Worm (Caenorhabditis elegans) whole organism, young adult: ENCODE data around the gene epic-2.

Source experiments
- F57C9.4 ChIP-seq: sonication (generic microtip); optimal IDR thresholded peaks from 2 replicates; lab custom pipeline; 2017; ENCODE audit warnings: mild to moderate bottlenecking, missing genetic modification characterization, missing compliant biosample characterization
- Y79H2A.3 ChIP-seq: fragments of 200-800 bp; sonication (Bioruptor generic); conservative IDR thresholded peaks from 2 replicates; pipeline ENCODE4 v1.3.6; 2022; ENCODE audit warnings: missing genetic modification reagents, missing genetic modification characterization, missing compliant biosample characterization
- ama-1 ChIP-seq, 3 experiments: fragments of 150-350 bp in 1 of 3; sonication (generic microtip) in 2 of 3; optimal IDR thresholded peaks; 2 replicates each; lab custom pipeline; 2014 to 2018; ENCODE audit warnings: missing biosample characterization in 2 of 3, missing genetic modification characterization in 2 of 3, missing genetic modification reagents in 2 of 3
- ceh-79 ChIP-seq: sonication (generic microtip); optimal IDR thresholded peaks from 2 replicates; lab custom pipeline; 2017; ENCODE audit warnings: mild to moderate bottlenecking, missing genetic modification characterization, missing compliant biosample characterization
- egrh-3 ChIP-seq: fragments of 200-800 bp; sonication (Bioruptor generic); IDR thresholded peaks from 2 replicates; pipeline ENCODE4 v1.3.6; 2022; ENCODE audit warnings: missing genetic modification reagents, missing genetic modification characterization, missing compliant biosample characterization
- hlh-26 ChIP-seq: fragments of 200-800 bp; sonication (Bioruptor generic); conservative IDR thresholded peaks from 2 replicates; pipeline ENCODE4 v1.3.6; 2022; ENCODE audit warnings: missing genetic modification reagents, missing genetic modification characterization, missing compliant biosample characterization
- hmg-1.2 ChIP-seq: fragments of 200-800 bp; sonication (Bioruptor generic); IDR thresholded peaks from 2 replicates; pipeline ENCODE4 v1.3.6; 2022; ENCODE audit warnings: missing genetic modification reagents, missing genetic modification characterization, missing compliant biosample characterization
- nfya-1 ChIP-seq: sonication (generic microtip); optimal IDR thresholded peaks from 2 replicates; lab custom pipeline; 2017; ENCODE audit warnings: antibody characterized with exemption, missing compliant biosample characterization, missing genetic modification characterization, borderline replicate concordance; ENCODE audit not compliant: insufficient read depth
- unc-62 ChIP-seq: fragments of 150-350 bp; optimal IDR thresholded peaks from 2 replicates; lab custom pipeline; 2014; ENCODE audit warnings: missing biosample characterization, missing genetic modification reagents, missing genetic modification characterization

- TF ChIP-seq nfya-1 (tag; lab: Kevin White, UChicago), result no peak
- TF ChIP-seq unc-62 (GFP tag; lab: Kevin White, UChicago), result no peak
- no peak for TF ChIP-seq ama-1 (optimal IDR thresholded peaks at IDR 0.05; lab: Kevin White, UChicago)
- TF ChIP-seq ama-1 (GFP tag; optimal IDR thresholded peaks at IDR 0.05; lab: Kevin White, UChicago), result no peak
- peak; percentile 82; the same call in 1 of the 2 replicates for TF ChIP-seq egrh-3
- no peak for TF ChIP-seq F57C9.4 (tag; lab: Kevin White, UChicago)
- TF ChIP-seq ceh-79 (tag; lab: Kevin White, UChicago), result no peak
- no peak for TF ChIP-seq Y79H2A.3 (GFP tag; lab: Robert Waterston, UW)
- no peak for TF ChIP-seq hmg-1.2 (GFP tag; lab: Robert Waterston, UW)
- TF ChIP-seq hlh-26 (GFP tag; lab: Robert Waterston, UW), result no peak
Observed at ce11 chrIV:1709002-1709401, 11.6 kb upstream of the epic-2 start.
